Worm (Caenorhabditis elegans): ENCODE results near the gene ceh-16.

Gene ceh-16

ce11 chrIII:8621002-8621401 lies 1.5 kb upstream of the ceh-16 start:
- TF ChIP-seq nfya-1 (tag; optimal IDR thresholded peaks at IDR 0.05) = peak; percentile 18
- TF ChIP-seq pqm-1 (tag; optimal IDR thresholded peaks at IDR 0.05) = no peak
- TF ChIP-seq sox-2 (GFP tag; IDR thresholded peaks at IDR 0.05) = no peak
- TF ChIP-seq ceh-22 (tag; optimal IDR thresholded peaks at IDR 0.05) = no peak

DNA sequence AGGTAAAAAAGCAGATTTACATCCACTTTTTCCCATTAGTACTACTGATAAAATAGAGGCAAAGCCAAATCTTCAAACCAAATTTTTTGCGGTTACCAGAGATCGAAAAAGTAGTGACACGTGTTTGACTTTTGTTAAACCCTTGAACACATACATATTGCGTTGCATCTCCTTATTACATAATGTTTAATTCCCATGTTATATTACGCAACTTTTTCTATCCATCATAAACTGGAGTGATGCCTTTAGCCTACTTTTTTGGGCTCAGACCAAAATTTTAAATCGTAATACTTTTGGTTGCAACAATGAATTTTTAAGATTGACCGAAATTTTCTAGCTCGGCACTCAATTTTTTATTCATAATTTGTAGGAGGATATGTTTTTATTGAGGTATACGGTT lies 553 bp upstream of the ceh-16 start:
- no peak for TF ChIP-seq hlh-13 (GFP tag; optimal IDR thresholded peaks at IDR 0.05)
- no peak for TF ChIP-seq unc-3 (GFP tag; conservative IDR thresholded peaks at IDR 0.05)
- TF ChIP-seq unc-3 (tag; optimal IDR thresholded peaks at IDR 0.05) = no peak
- no peak for TF ChIP-seq hlh-6 (tag; optimal IDR thresholded peaks at IDR 0.05)
- no peak for TF ChIP-seq ceh-19 (GFP tag; optimal IDR thresholded peaks at IDR 0.05)
- TF ChIP-seq elt-4 (tag; optimal IDR thresholded peaks at IDR 0.05) = no peak
- no peak for TF ChIP-seq che-1 (tag; optimal IDR thresholded peaks at IDR 0.05)
- no peak for TF ChIP-seq ttx-3 (tag; optimal IDR thresholded peaks at IDR 0.05)
- no peak for TF ChIP-seq lim-6 (tag; optimal IDR thresholded peaks at IDR 0.05)
- TF ChIP-seq pag-3 (tag; optimal IDR thresholded peaks at IDR 0.05; ENCODE audit: borderline replicate concordance) = no peak
- no peak for TF ChIP-seq fax-1 (tag; optimal IDR thresholded peaks at IDR 0.05)
- TF ChIP-seq nhr-11 (tag; optimal IDR thresholded peaks at IDR 0.05) = no peak
- no peak for TF ChIP-seq syd-9 (tag; optimal IDR thresholded peaks at IDR 0.05)
- no peak for TF ChIP-seq pqm-1 (tag; optimal IDR thresholded peaks at IDR 0.05)
- no peak for TF ChIP-seq nhr-232 (tag; optimal IDR thresholded peaks at IDR 0.05)
- no peak for TF ChIP-seq pat-9 (tag; optimal IDR thresholded peaks at IDR 0.05)
- TF ChIP-seq T23F11.4 (GFP tag; optimal IDR thresholded peaks at IDR 0.05) = no peak
- TF ChIP-seq F13H6.1 (tag; optimal IDR thresholded peaks at IDR 0.05) = no peak
- TF ChIP-seq nfya-1 (tag; optimal IDR thresholded peaks at IDR 0.05) = no peak

DNA sequence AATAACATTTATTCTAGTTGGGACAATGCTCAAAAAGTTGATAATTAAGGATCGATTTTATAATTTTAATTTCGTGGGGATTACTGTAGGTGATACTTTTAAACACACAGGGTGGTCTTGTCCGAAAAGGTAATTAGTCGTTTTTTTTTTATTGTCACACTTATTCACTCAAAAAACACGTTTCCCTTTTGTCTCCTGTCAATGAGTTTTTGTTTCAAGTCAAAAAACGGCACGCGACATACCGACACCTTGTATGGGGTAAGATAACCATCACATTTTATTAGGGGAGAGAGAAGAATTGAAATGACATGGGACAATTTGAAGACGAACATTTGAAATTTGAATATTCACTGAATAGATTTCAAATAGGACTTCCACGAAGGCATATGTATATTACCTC lies 2.6 kb downstream of the ceh-16 start:
- TF ChIP-seq nhr-11 (tag; optimal IDR thresholded peaks at IDR 0.05) (no peak), ceh-31 (tag; optimal IDR thresholded peaks at IDR 0.05) (no peak), hlh-6 (tag; optimal IDR thresholded peaks at IDR 0.05) (no peak), sdc-2 (tag; optimal IDR thresholded peaks at IDR 0.05) (no peak), C38D4.7 (GFP tag; optimal IDR thresholded peaks at IDR 0.05) (no peak), tbx-7 (tag; optimal IDR thresholded peaks at IDR 0.05) (no peak), pha-4 (tag; optimal IDR thresholded peaks at IDR 0.05) (no peak), pag-3 (tag; optimal IDR thresholded peaks at IDR 0.05; ENCODE audit: borderline replicate concordance) (no peak), ets-4 (tag; optimal IDR thresholded peaks at IDR 0.05) (no peak), ztf-16 (tag; optimal IDR thresholded peaks at IDR 0.05) (no peak), ceh-48 (tag; optimal IDR thresholded peaks at IDR 0.05) (no peak), gmeb-2 (tag; optimal IDR thresholded peaks at IDR 0.05) (no peak), ceh-19 (GFP tag; optimal IDR thresholded peaks at IDR 0.05) (no peak)

DNA sequence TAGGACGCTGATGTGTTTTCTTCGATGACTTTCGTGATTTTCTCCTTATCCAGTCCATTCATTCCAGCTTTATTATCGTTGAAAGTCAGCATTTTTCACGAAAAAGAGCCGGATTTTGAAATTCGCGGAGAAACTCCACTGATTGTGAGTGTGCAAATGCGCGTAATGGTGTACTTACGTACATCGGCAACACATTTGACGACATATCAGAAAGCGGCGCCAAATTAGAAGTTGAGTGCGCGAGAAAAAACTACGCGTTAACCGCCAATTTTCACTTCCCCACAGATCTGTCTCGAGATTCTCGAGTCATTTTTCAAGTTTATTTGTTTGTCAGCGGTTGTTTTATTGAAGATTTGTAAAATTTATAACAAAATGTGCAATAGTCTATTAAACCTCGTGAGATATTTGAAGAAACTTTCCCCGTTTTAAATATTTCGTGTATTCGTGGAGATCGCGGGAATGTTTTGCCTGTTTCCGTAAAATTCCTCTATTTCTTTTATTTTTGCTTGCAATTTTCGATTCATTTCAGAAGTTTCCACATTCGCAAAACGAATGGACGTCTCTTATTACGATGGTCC lies 6.0 kb downstream of the ceh-16 start, which contains the start of the genes polk-1 and gpr-1:
Gene polk-1 (minus strand): TSS at position 186 of the 578 bp plus-strand sequence.
Gene gpr-1 (plus strand): TSS at position 528 of the 578 bp plus-strand sequence.
- TF ChIP-seq nhr-11 (tag; optimal IDR thresholded peaks at IDR 0.05) (no peak), unc-55 (GFP tag; optimal IDR thresholded peaks at IDR 0.05) (no peak), sox-2 (GFP tag; IDR thresholded peaks at IDR 0.05) (no peak)

- TF ChIP-seq pha-4 (tag; optimal IDR thresholded peaks at IDR 0.05) = no peak
- no peak for TF ChIP-seq lim-6 (tag; optimal IDR thresholded peaks at IDR 0.05)
- TF ChIP-seq unc-42 (tag; optimal IDR thresholded peaks at IDR 0.05) = peak; percentile 6
- TF ChIP-seq pag-3 (tag; optimal IDR thresholded peaks at IDR 0.05; ENCODE audit: borderline replicate concordance) = no peak
- TF ChIP-seq hlh-8 (tag; optimal IDR thresholded peaks at IDR 0.05) = no peak
Observed at ce11 chrIII:8630833-8631232, 8.3 kb downstream of the ceh-16 start, which contains the start of gene dnj-10. Gene dnj-10, plus strand, starts transcription at chrIII:8631165.
